Fruit fly (Drosophila melanogaster) whole organism, embryonic: Measurements from ENCODE around the gene CG3556.
A peak's percentile ranks its signal among the peaks of the same experiment; 100 is the strongest.

Experiments
- Adf1 ChIP-seq: fragments of 200-800 bp; sonication (Bioruptor generic); IDR thresholded peaks from 2 replicates; pipeline ENCODE4 v1.3.6; 2022; ENCODE audit warnings: missing biosample characterization, missing genetic modification characterization
- B-H1 ChIP-seq: fragments of 200-800 bp; sonication (Bioruptor generic); IDR thresholded peaks from 3 replicates; pipeline ENCODE4 v1.3.6; 2022; ENCODE audit warnings: missing biosample characterization, missing genetic modification characterization
- BEAF-32 ChIP-seq: fragments of 200-800 bp; sonication (Bioruptor generic); optimal IDR thresholded peaks from 3 replicates; lab custom pipeline; 2017; ENCODE audit warnings: missing biosample characterization, missing genetic modification characterization, mild to moderate bottlenecking, moderate library complexity, missing genetic modification reagents
- CG1024 ChIP-seq: fragments of 200-800 bp; sonication (Bioruptor generic); IDR thresholded peaks from 2 replicates; pipeline ENCODE4 v1.3.6; 2022; ENCODE audit warnings: missing biosample characterization, missing genetic modification characterization
- CG10366 ChIP-seq: fragments of 200-800 bp; sonication (Bioruptor generic); IDR thresholded peaks from 2 replicates; pipeline ENCODE4 v1.3.6; 2022; ENCODE audit warnings: missing biosample characterization, missing genetic modification characterization
- CG13775 ChIP-seq: fragments of 200-800 bp; sonication (Bioruptor generic); optimal IDR thresholded peaks from 3 replicates; lab custom pipeline; 2017; ENCODE audit warnings: missing biosample characterization, mild to moderate bottlenecking, missing genetic modification characterization
- CG14860 ChIP-seq: fragments of 200-800 bp; sonication (Bioruptor generic); IDR thresholded peaks from 3 replicates; pipeline ENCODE4 v1.3.6; 2022; ENCODE audit warnings: missing biosample characterization, missing genetic modification characterization; ENCODE audit not compliant: partially characterized antibody
- CG15479 ChIP-seq: fragments of 200-800 bp; sonication (Bioruptor generic); optimal IDR thresholded peaks from 3 replicates; lab custom pipeline; 2019; ENCODE audit warnings: missing biosample characterization, mild to moderate bottlenecking, missing genetic modification characterization, moderate library complexity
- CG15514 ChIP-seq: fragments of 200-800 bp; sonication (Bioruptor generic); optimal IDR thresholded peaks from 3 replicates; lab custom pipeline; 2017; ENCODE audit warnings: missing biosample characterization, missing genetic modification characterization, mild to moderate bottlenecking, moderate library complexity, missing genetic modification reagents
- CG16815 ChIP-seq: fragments of 200-800 bp; sonication (Bioruptor generic); optimal IDR thresholded peaks from 3 replicates; lab custom pipeline; 2017; ENCODE audit warnings: missing biosample characterization, mild to moderate bottlenecking, missing genetic modification characterization
- CG17361 ChIP-seq: fragments of 200-800 bp; sonication (Bioruptor generic); IDR thresholded peaks from 3 replicates; pipeline ENCODE4 v1.3.6; 2022; ENCODE audit warnings: missing biosample characterization, missing genetic modification characterization
- CG18599 ChIP-seq: fragments of 200-800 bp; sonication (Bioruptor generic); optimal IDR thresholded peaks from 3 replicates; lab custom pipeline; 2017; ENCODE audit warnings: missing biosample characterization, missing genetic modification characterization, mild to moderate bottlenecking, moderate library complexity, missing genetic modification reagents
- CG30020 ChIP-seq: fragments of 200-800 bp; optimal IDR thresholded peaks from 2 replicates; lab custom pipeline; 2019; ENCODE audit warnings: missing biosample characterization, mild to moderate bottlenecking, missing genetic modification characterization, moderate library complexity
- CG30403 ChIP-seq: fragments of 200-800 bp; sonication (Bioruptor generic); optimal IDR thresholded peaks from 3 replicates; lab custom pipeline; 2016; ENCODE audit warnings: missing biosample characterization, missing genetic modification characterization
- CG31388 ChIP-seq: fragments of 200-800 bp; sonication (Bioruptor generic); optimal IDR thresholded peaks from 2 replicates; lab custom pipeline; 2016; ENCODE audit warnings: missing biosample characterization, missing genetic modification characterization
- CG42726 ChIP-seq: fragments of 200-800 bp; sonication (Bioruptor generic); IDR thresholded peaks from 2 replicates; pipeline ENCODE4 v1.3.6; 2022; ENCODE audit warnings: missing biosample characterization, missing genetic modification characterization; ENCODE audit not compliant: partially characterized antibody
- CG7963 ChIP-seq: fragments of 200-800 bp; sonication (Bioruptor generic); IDR thresholded peaks from 3 replicates; pipeline ENCODE4 v1.3.6; 2022; ENCODE audit warnings: missing biosample characterization, missing genetic modification characterization; ENCODE audit not compliant: partially characterized antibody
- CG8924 ChIP-seq: fragments of 200-800 bp; optimal IDR thresholded peaks from 3 replicates; lab custom pipeline; 2019; ENCODE audit warnings: missing biosample characterization, mild to moderate bottlenecking, missing genetic modification characterization, moderate library complexity
- D ChIP-seq, 2 experiments: fragments of 200-800 bp in 1 of 2; fragments of >200 bp in 1 of 2; sonication (Bioruptor generic) in 1 of 2; optimal IDR thresholded peaks; 2 replicates in 1 of 2; 3 replicates in 1 of 2; lab custom pipeline; 2017; ENCODE audit warnings: mild to moderate bottlenecking in 1 of 2, missing biosample characterization in 1 of 2, missing genetic modification characterization in 1 of 2, missing genetic modification reagents in 1 of 2
- Dad ChIP-seq: fragments of 200-800 bp; sonication (Bioruptor generic); optimal IDR thresholded peaks from 3 replicates; lab custom pipeline; 2016; ENCODE audit warnings: missing biosample characterization, missing genetic modification characterization
- Drgx ChIP-seq: fragments of 200-800 bp; sonication (Bioruptor generic); IDR thresholded peaks from 2 replicates; pipeline ENCODE4 v1.3.6; 2022; ENCODE audit warnings: missing biosample characterization, missing genetic modification characterization
- Ets97D ChIP-seq: fragments of 200-800 bp; sonication (Bioruptor generic); optimal IDR thresholded peaks from 3 replicates; lab custom pipeline; 2016; ENCODE audit warnings: missing biosample characterization, missing genetic modification characterization
- H15 ChIP-seq: fragments of 200-800 bp; sonication (Bioruptor generic); IDR thresholded peaks from 3 replicates; pipeline ENCODE4 v1.3.6; 2022; ENCODE audit warnings: missing biosample characterization, missing genetic modification characterization
- Jarid2 ChIP-seq: fragments of 200-800 bp; sonication (Bioruptor generic); optimal IDR thresholded peaks from 3 replicates; lab custom pipeline; 2017; ENCODE audit warnings: mild to moderate bottlenecking, missing biosample characterization, missing genetic modification reagents, missing genetic modification characterization
- Kr ChIP-seq: fragments of 200-800 bp; sonication (Bioruptor generic); optimal IDR thresholded peaks from 2 replicates; lab custom pipeline; 2017; ENCODE audit warnings: missing biosample characterization, mild to moderate bottlenecking, missing genetic modification characterization
- Meics ChIP-seq: fragments of 200-800 bp; sonication (Bioruptor generic); optimal IDR thresholded peaks from 2 replicates; lab custom pipeline; 2017; ENCODE audit warnings: missing biosample characterization, mild to moderate bottlenecking, missing genetic modification characterization
- Mes4 ChIP-seq: fragments of 200-800 bp; sonication (Bioruptor generic); optimal IDR thresholded peaks from 2 replicates; lab custom pipeline; 2016; ENCODE audit warnings: missing biosample characterization, missing genetic modification characterization
- Pdp1 ChIP-seq, 2 experiments: fragments of 200-800 bp; sonication (Bioruptor generic); optimal IDR thresholded peaks; 3 replicates each; lab custom pipeline; 2016; ENCODE audit warnings: missing biosample characterization in 2 of 2, missing genetic modification characterization in 2 of 2, mild to moderate bottlenecking in 1 of 2, moderate library complexity in 1 of 2
- Sry-β ChIP-seq: fragments of 200-800 bp; sonication (Bioruptor generic); optimal IDR thresholded peaks from 2 replicates; lab custom pipeline; 2018; ENCODE audit warnings: missing biosample characterization, mild to moderate bottlenecking, missing genetic modification characterization, moderate library complexity
- Ssrp ChIP-seq: fragments of 200-800 bp; sonication (Bioruptor generic); optimal IDR thresholded peaks from 2 replicates; lab custom pipeline; 2018; ENCODE audit warnings: missing biosample characterization, mild to moderate bottlenecking, missing genetic modification characterization, moderate library complexity
- Usf ChIP-seq: fragments of 200-800 bp; sonication (Bioruptor generic); optimal IDR thresholded peaks from 2 replicates; lab custom pipeline; 2017; ENCODE audit warnings: missing genotype, missing biosample characterization, missing genetic modification characterization
- da ChIP-seq: fragments of 200-800 bp; sonication (Bioruptor generic); optimal IDR thresholded peaks from 2 replicates; lab custom pipeline; 2016; ENCODE audit warnings: missing biosample characterization, missing genetic modification characterization
- danr ChIP-seq: fragments of 200-800 bp; sonication (Bioruptor generic); IDR thresholded peaks from 2 replicates; pipeline ENCODE4 v1.3.6; 2022; ENCODE audit warnings: missing biosample characterization, missing genetic modification characterization
- dysf ChIP-seq: fragments of 200-800 bp; sonication (Bioruptor generic); IDR thresholded peaks from 3 replicates; pipeline ENCODE4 v1.3.6; 2022; ENCODE audit warnings: missing biosample characterization, missing genetic modification characterization
- fd64A ChIP-seq: fragments of 200-800 bp; sonication (Bioruptor generic); optimal IDR thresholded peaks from 3 replicates; lab custom pipeline; 2018; ENCODE audit warnings: missing biosample characterization, mild to moderate bottlenecking, missing genetic modification characterization
- gce ChIP-seq: fragments of 200-800 bp; sonication (Bioruptor generic); IDR thresholded peaks from 3 replicates; pipeline ENCODE4 v1.3.6; 2022; ENCODE audit warnings: missing biosample characterization, missing genetic modification characterization
- gem ChIP-seq: fragments of 200-800 bp; sonication (Bioruptor generic); optimal IDR thresholded peaks from 2 replicates; lab custom pipeline; 2019; ENCODE audit warnings: missing biosample characterization, mild to moderate bottlenecking, missing genetic modification characterization, moderate library complexity
- ham ChIP-seq: fragments of 200-800 bp; sonication (Bioruptor generic); IDR thresholded peaks from 2 replicates; pipeline ENCODE4 v1.3.6; 2022; ENCODE audit warnings: missing biosample characterization, missing genetic modification characterization
- kay ChIP-seq: fragments of 200-800 bp; sonication (Bioruptor generic); optimal IDR thresholded peaks from 2 replicates; lab custom pipeline; 2016; ENCODE audit warnings: missing biosample characterization, missing genetic modification characterization
- klu ChIP-seq: fragments of 200-800 bp; sonication (Bioruptor generic); IDR thresholded peaks from 2 replicates; pipeline ENCODE4 v1.3.6; 2022; ENCODE audit warnings: missing biosample characterization, missing genetic modification characterization
- kni ChIP-seq: fragments of 200-800 bp; sonication (Bioruptor generic); optimal IDR thresholded peaks from 3 replicates; lab custom pipeline; 2017; ENCODE audit warnings: mild to moderate bottlenecking, missing biosample characterization, missing genetic modification reagents, missing genetic modification characterization
- lov ChIP-seq, 2 experiments: fragments of 200-800 bp in 1 of 2; fragments of >200 bp in 1 of 2; sonication (Bioruptor generic) in 1 of 2; IDR thresholded peaks in 1 of 2; optimal IDR thresholded peaks in 1 of 2; 2 replicates in 1 of 2; 3 replicates in 1 of 2; pipeline versions ENCODE4 v1.3.6 to Lab custom; 2017 to 2022; ENCODE audit warnings: missing biosample characterization in 1 of 2, missing genetic modification characterization in 1 of 2
- p53 ChIP-seq: fragments of 200-800 bp; sonication (Bioruptor generic); optimal IDR thresholded peaks from 2 replicates; lab custom pipeline; 2016; ENCODE audit warnings: missing biosample characterization, missing genetic modification characterization
- pb ChIP-seq: fragments of 200-800 bp; sonication (Bioruptor generic); optimal IDR thresholded peaks from 3 replicates; lab custom pipeline; 2016; ENCODE audit warnings: missing biosample characterization, missing genetic modification characterization
- peb ChIP-seq: fragments of 200-800 bp; sonication (Bioruptor generic); IDR thresholded peaks from 2 replicates; pipeline ENCODE4 v1.3.6; 2022; ENCODE audit warnings: missing biosample characterization, missing genetic modification characterization
- seq ChIP-seq: fragments of 200-800 bp; sonication (Bioruptor generic); IDR thresholded peaks from 2 replicates; pipeline ENCODE4 v1.3.6; 2022; ENCODE audit warnings: missing biosample characterization, missing genetic modification characterization
- sima ChIP-seq: fragments of 200-800 bp; sonication (Bioruptor generic); optimal IDR thresholded peaks from 2 replicates; lab custom pipeline; 2016; ENCODE audit warnings: missing biosample characterization, missing genetic modification characterization
- vfl ChIP-seq: fragments of 200-800 bp; sonication (Bioruptor generic); optimal IDR thresholded peaks from 2 replicates; lab custom pipeline; 2016; ENCODE audit warnings: missing biosample characterization, missing genetic modification characterization
- z ChIP-seq: fragments of 200-800 bp; sonication (Bioruptor generic); IDR thresholded peaks from 3 replicates; pipeline ENCODE4 v1.3.6; 2022; ENCODE audit warnings: missing biosample characterization, missing genetic modification characterization
- zf30C ChIP-seq: fragments of 200-800 bp; sonication (Bioruptor generic); optimal IDR thresholded peaks from 3 replicates; lab custom pipeline; 2018; ENCODE audit warnings: missing biosample characterization, mild to moderate bottlenecking, missing genetic modification characterization

The CG3556 gene

dm6 chrX:4573971-4574370 is 43.9 kb downstream of the CG3556 start (continued):
- TF ChIP-seq Pdp1 (GFP tag; optimal IDR thresholded peaks at IDR 0.05; lab: Kevin White, UChicago) (peak in 1 of 2 experiments; percentile 5), Jarid2 (no peak), Mes4 (GFP tag; lab: Kevin White, UChicago) (no peak), CG16815 (GFP tag; lab: Kevin White, UChicago) (no peak), CG7963 (GFP tag; lab: Robert Waterston, UW) (no peak), p53 (GFP tag; lab: Kevin White, UChicago) (no peak), Drgx (GFP tag; lab: Robert Waterston, UW) (no peak), da (GFP tag; lab: Kevin White, UChicago) (no peak), lov (optimal IDR thresholded peaks at IDR 0.05; lab: Kevin White, UChicago) (no peak), lov (GFP tag; IDR thresholded peaks at IDR 0.05; lab: Robert Waterston, UW) (no peak), CG13775 (GFP tag; lab: Kevin White, UChicago) (no peak), Ets97D (no peak), CG17361 (GFP tag; lab: Robert Waterston, UW) (peak; percentile 41; the same call in 2 of the 3 replicates), fd64A (GFP tag; lab: Kevin White, UChicago) (no peak), CG1024 (GFP tag; lab: Robert Waterston, UW) (peak; percentile 44; the same call in 1 of the 2 replicates), z (GFP tag; lab: Robert Waterston, UW) (no peak), sima (GFP tag; lab: Kevin White, UChicago) (no peak), Ssrp (tag; lab: Kevin White, UChicago) (peak; percentile 26), CG10366 (no peak), peb (GFP tag; lab: Robert Waterston, UW) (0 out of 2 replicates have a peak, but pooled peaks have one; percentile 26), CG15514 (no peak), Dad (GFP tag; lab: Kevin White, UChicago) (no peak), Adf1 (GFP tag; lab: Robert Waterston, UW) (no peak), gce (GFP tag; lab: Robert Waterston, UW) (no peak), zf30C (GFP tag; lab: Kevin White, UChicago) (peak; percentile 17), vfl (no peak), CG30020 (no peak), seq (GFP tag; lab: Robert Waterston, UW) (no peak), pb (no peak), dysf (GFP tag; lab: Robert Waterston, UW) (0 out of 3 replicates have a peak, but pooled peaks have one; percentile 35), ham (GFP tag; lab: Robert Waterston, UW) (no peak), CG31388 (no peak), Meics (GFP tag; lab: Kevin White, UChicago) (no peak), CG18599 (GFP tag; lab: Kevin White, UChicago) (no peak), klu (no peak), Kr (GFP tag; lab: Kevin White, UChicago) (no peak), danr (GFP tag; lab: Robert Waterston, UW) (no peak), BEAF-32 (GFP tag; lab: Kevin White, UChicago) (no peak), gem (tag; lab: Kevin White, UChicago) (peak; percentile 62), CG15479 (no peak), CG30403 (GFP tag; lab: Kevin White, UChicago) (peak; percentile 21), CG42726 (GFP tag; lab: Robert Waterston, UW) (no peak), B-H1 (no peak), Sry-β (no peak), D (optimal IDR thresholded peaks at IDR 0.05; lab: Kevin White, UChicago) (no peak), D (GFP tag; optimal IDR thresholded peaks at IDR 0.05; lab: Kevin White, UChicago) (peak; percentile 27), CG8924 (peak; percentile 31), Usf (peak; percentile 3), kay (GFP tag; lab: Kevin White, UChicago) (no peak), H15 (GFP tag; lab: Robert Waterston, UW) (no peak), kni (GFP tag; lab: Kevin White, UChicago) (no peak), CG14860 (no peak)
